Fruit fly (Drosophila melanogaster) whole organism, pupa: ENCODE results near the gene CG14647.
A peak's percentile ranks its signal among the peaks of the same experiment; 100 is the strongest.

Source experiments
- CG10348 ChIP-seq: fragments of 200-800 bp; sonication (Bioruptor generic); IDR thresholded peaks from 2 replicates; pipeline ENCODE4 v1.3.6; 2022; ENCODE audit warnings: missing biosample characterization, missing genetic modification characterization
- CG12605 ChIP-seq: fragments of 200-800 bp; sonication (Bioruptor generic); IDR thresholded peaks from 2 replicates; pipeline ENCODE4 v1.3.6; 2022; ENCODE audit warnings: missing biosample characterization, missing genetic modification characterization
- CG13204 ChIP-seq: fragments of 200-800 bp; sonication (Bioruptor generic); optimal IDR thresholded peaks from 2 replicates; lab custom pipeline; 2018; ENCODE audit warnings: missing biosample characterization, mild to moderate bottlenecking, missing genetic modification characterization, moderate library complexity
- CG14655 ChIP-seq: fragments of 200-800 bp; sonication (Bioruptor generic); optimal IDR thresholded peaks from 3 replicates; lab custom pipeline; 2017; ENCODE audit warnings: mild to moderate bottlenecking, missing biosample characterization, missing genetic modification reagents, missing genetic modification characterization
- CG15710 ChIP-seq: fragments of 200-800 bp; sonication (Bioruptor generic); optimal IDR thresholded peaks from 2 replicates; lab custom pipeline; 2018; ENCODE audit warnings: missing biosample characterization, mild to moderate bottlenecking, missing genetic modification characterization, moderate library complexity
- CG17806 ChIP-seq: fragments of 200-800 bp; sonication (Bioruptor generic); optimal IDR thresholded peaks from 2 replicates; lab custom pipeline; 2018; ENCODE audit warnings: missing biosample characterization, mild to moderate bottlenecking, missing genetic modification characterization, moderate library complexity
- CG32121 ChIP-seq: fragments of 200-800 bp; sonication (Bioruptor generic); IDR thresholded peaks from 2 replicates; pipeline ENCODE4 v1.3.6; 2022; ENCODE audit warnings: missing biosample characterization, missing genetic modification characterization
- CG4496 ChIP-seq: fragments of 200-800 bp; sonication (Bioruptor generic); IDR thresholded peaks from 3 replicates; pipeline ENCODE4 v1.3.6; 2022; ENCODE audit warnings: missing biosample characterization, missing genetic modification characterization
- CG8159 ChIP-seq: fragments of 200-800 bp; sonication (Bioruptor generic); optimal IDR thresholded peaks from 3 replicates; lab custom pipeline; 2018; ENCODE audit warnings: missing biosample characterization, mild to moderate bottlenecking, missing genetic modification characterization, moderate library complexity
- CG9948 ChIP-seq: fragments of 200-800 bp; sonication (Bioruptor generic); optimal IDR thresholded peaks from 2 replicates; lab custom pipeline; 2018; ENCODE audit warnings: missing biosample characterization, mild to moderate bottlenecking, missing genetic modification characterization, moderate library complexity
- D1 ChIP-seq: fragments of 200-800 bp; sonication (Bioruptor generic); optimal IDR thresholded peaks from 2 replicates; lab custom pipeline; 2018; ENCODE audit warnings: missing biosample characterization, mild to moderate bottlenecking, missing genetic modification characterization, moderate library complexity
- EcR ChIP-seq: fragments of 200-800 bp; sonication (Bioruptor generic); optimal IDR thresholded peaks from 3 replicates; lab custom pipeline; 2019; ENCODE audit warnings: missing biosample characterization, missing genetic modification characterization, mild to moderate bottlenecking, moderate library complexity, missing genetic modification reagents
- Ets98B ChIP-seq: fragments of 200-800 bp; sonication (Bioruptor generic); IDR thresholded peaks from 2 replicates; pipeline ENCODE4 v1.3.6; 2022; ENCODE audit warnings: missing biosample characterization, missing genetic modification characterization
- Pif1A ChIP-seq: fragments of 200-800 bp; sonication (Bioruptor generic); optimal IDR thresholded peaks from 3 replicates; lab custom pipeline; 2016; ENCODE audit warnings: missing biosample characterization, missing genetic modification characterization
- Pif1B ChIP-seq: fragments of 200-800 bp; sonication (Bioruptor generic); optimal IDR thresholded peaks from 3 replicates; lab custom pipeline; 2016; ENCODE audit warnings: missing biosample characterization, missing genetic modification characterization
- Snoo ChIP-seq: fragments of 200-800 bp; sonication (Bioruptor generic); optimal IDR thresholded peaks from 3 replicates; lab custom pipeline; 2017; ENCODE audit warnings: missing biosample characterization, mild to moderate bottlenecking, missing genetic modification characterization, inconsistent platforms
- fd96Ca ChIP-seq: fragments of 200-800 bp; sonication (Bioruptor generic); IDR thresholded peaks from 3 replicates; pipeline ENCODE4 v1.3.6; 2022; ENCODE audit warnings: missing biosample characterization, missing genetic modification characterization
- gl ChIP-seq: fragments of 200-800 bp; sonication (Bioruptor generic); optimal IDR thresholded peaks from 2 replicates; lab custom pipeline; 2018; ENCODE audit warnings: missing biosample characterization, mild to moderate bottlenecking, missing genetic modification characterization
- rn ChIP-seq: fragments of 200-800 bp; sonication (Bioruptor generic); IDR thresholded peaks from 2 replicates; pipeline ENCODE4 v1.3.6; 2022; ENCODE audit warnings: missing biosample characterization, missing genetic modification characterization

CG14647 gene

dm6 chr3R:4445083-4445482 lies 44.8 kb downstream of the CG14647 start:
- TF ChIP-seq EcR (GFP tag; lab: Kevin White, UChicago) = no peak
- no peak for TF ChIP-seq CG15710 (tag; lab: Kevin White, UChicago)
- TF ChIP-seq gl (tag; lab: Kevin White, UChicago) = no peak
- no peak for TF ChIP-seq Pif1A (GFP tag; lab: Kevin White, UChicago)
- TF ChIP-seq Ets98B (GFP tag; lab: Robert Waterston, UW) = no peak
- TF ChIP-seq CG32121 (GFP tag; lab: Robert Waterston, UW) = no peak
- no peak for TF ChIP-seq CG9948
- no peak for TF ChIP-seq CG13204 (GFP tag; lab: Kevin White, UChicago)
- TF ChIP-seq D1 (tag; lab: Kevin White, UChicago) = no peak

DNA sequence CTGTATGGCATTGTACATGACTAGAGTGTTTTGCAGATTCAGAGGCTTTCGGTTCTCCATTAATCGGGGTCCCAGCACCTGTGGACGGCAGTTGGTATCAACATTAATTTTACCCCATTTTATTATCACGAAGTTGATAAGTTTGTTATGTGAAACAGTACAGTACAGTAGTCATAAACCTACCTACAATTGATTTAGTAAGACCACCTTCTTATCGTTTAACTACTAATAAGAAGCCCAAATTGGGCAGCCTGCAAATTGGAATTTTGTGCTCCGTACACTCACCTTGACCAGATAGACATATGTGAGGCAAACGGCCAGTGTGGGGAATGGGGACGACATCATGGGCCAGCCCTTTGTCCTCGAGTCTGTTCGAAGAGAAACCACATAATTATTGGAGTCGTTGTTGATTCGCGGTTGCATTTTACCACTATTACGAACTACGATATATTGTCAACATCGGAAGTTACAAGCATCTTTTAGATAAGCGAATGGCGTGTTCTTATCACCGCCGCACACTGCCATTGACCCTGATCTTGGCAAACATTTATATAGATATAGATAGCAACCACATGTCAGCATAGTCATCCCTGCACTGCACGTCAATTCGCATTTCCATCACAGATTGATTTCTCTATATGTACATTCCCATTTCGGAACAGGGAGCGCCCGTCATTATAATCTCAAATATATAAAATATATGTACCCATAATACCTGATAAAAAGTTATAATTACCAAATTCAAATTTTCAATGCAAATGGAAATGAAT lies 46.3 kb downstream of the CG14647 start:
- TF ChIP-seq EcR (GFP tag; lab: Kevin White, UChicago) = peak; percentile 59
- no peak for TF ChIP-seq Snoo (tag; lab: Kevin White, UChicago)

dm6 chr3R:4449256-4449655 lies 48.9 kb downstream of the CG14647 start:
- TF ChIP-seq CG14655 = no peak
- no peak for TF ChIP-seq Pif1B (GFP tag; lab: Kevin White, UChicago)
- TF ChIP-seq CG8159 (tag; lab: Kevin White, UChicago) = no peak
- no peak for TF ChIP-seq CG32121 (GFP tag; lab: Robert Waterston, UW)
- TF ChIP-seq Snoo (tag; lab: Kevin White, UChicago) = no peak
- no peak for TF ChIP-seq D1 (tag; lab: Kevin White, UChicago)
- no peak for TF ChIP-seq gl (tag; lab: Kevin White, UChicago)
- 0 out of 3 replicates have a peak, but pooled peaks have one; percentile 17 for TF ChIP-seq fd96Ca
- no peak for TF ChIP-seq Ets98B (GFP tag; lab: Robert Waterston, UW)
- no peak for TF ChIP-seq CG10348 (GFP tag; lab: Robert Waterston, UW)
- no peak for TF ChIP-seq EcR (GFP tag; lab: Kevin White, UChicago)
- no peak for TF ChIP-seq Pif1A (GFP tag; lab: Kevin White, UChicago)
- peak; percentile 48; the same call in 1 of the 2 replicates for TF ChIP-seq CG12605
- peak; percentile 52 for TF ChIP-seq CG13204 (GFP tag; lab: Kevin White, UChicago)
- no peak for TF ChIP-seq CG17806 (tag; lab: Kevin White, UChicago)
- TF ChIP-seq, all 21 proteins: peak for 3

DNA sequence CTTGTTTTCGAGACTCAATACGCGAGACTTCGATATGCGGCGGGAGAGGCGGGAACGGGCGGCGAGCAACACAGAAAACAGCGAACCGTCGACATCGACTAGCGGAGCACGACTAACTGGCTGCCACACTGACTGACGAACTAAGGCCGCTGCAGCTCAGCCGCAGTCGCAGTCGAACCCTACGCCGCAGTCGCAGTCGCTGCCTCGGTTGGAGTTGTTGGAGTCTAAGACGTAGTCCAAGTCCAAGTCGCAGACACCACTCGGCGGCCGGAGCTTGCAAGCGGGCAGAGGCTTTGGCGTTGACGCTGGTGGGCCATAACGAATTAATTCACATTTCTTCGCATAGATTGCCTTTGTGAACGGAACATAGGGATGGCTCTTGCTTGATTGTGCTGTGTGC lies 50.4 kb downstream of the CG14647 start:
- TF ChIP-seq CG32121 (GFP tag; lab: Robert Waterston, UW) (peak; percentile 41; the same call in 1 of the 2 replicates), CG13204 (GFP tag; lab: Kevin White, UChicago) (peak; percentile 53), rn (GFP tag; lab: Robert Waterston, UW) (no peak), CG4496 (peak; percentile 34; the same call in 1 of the 3 replicates)
